Worm (Caenorhabditis elegans) whole organism, L4/young adult: ENCODE measurements around the gene fbxb-40.

Experiments used
- W03F9.2 ChIP-seq: fragments of 150-350 bp; optimal IDR thresholded peaks from 2 replicates; lab custom pipeline; 2014; ENCODE audit warnings: missing biosample characterization, missing genetic modification characterization
- dao-5 ChIP-seq: sonication (generic microtip); optimal IDR thresholded peaks from 2 replicates; lab custom pipeline; 2016; ENCODE audit warnings: missing genotype, missing genetic modification characterization, moderate library complexity, missing compliant biosample characterization
- him-1 ChIP-seq: sonication (generic microtip); optimal IDR thresholded peaks from 2 replicates; lab custom pipeline; 2016; ENCODE audit warnings: missing genotype, missing genetic modification reagents, missing genetic modification characterization, missing compliant biosample characterization

fbxb-40 gene

DNA sequence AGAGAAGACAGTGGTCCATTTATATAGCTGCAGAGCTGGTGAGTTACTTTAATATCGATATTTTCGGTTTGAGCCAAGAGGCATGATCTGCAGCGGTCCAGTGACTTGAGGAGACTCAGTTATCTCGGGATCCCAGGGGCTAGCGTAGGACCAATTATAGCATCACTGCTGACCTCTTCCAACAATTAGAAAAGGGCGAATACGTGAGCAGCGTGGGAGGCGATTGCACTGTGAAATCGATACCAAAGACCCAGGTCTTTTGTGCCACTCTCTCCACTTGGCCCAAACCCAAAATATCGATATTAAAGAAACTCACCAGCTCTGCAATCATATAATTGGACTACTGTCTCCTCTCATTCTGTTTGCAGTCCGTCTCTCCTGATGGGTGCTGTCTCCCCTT, at the start of gene fbxb-40:
Gene fbxb-40 (minus strand): TSS at position 101 of the 400 bp plus-strand sequence.
- TF ChIP-seq dao-5 (tag; lab: Kevin White, UChicago) (no peak), him-1 (tag; lab: Kevin White, UChicago) (no peak), W03F9.2 (tag; lab: Kevin White, UChicago) (no peak)

DNA sequence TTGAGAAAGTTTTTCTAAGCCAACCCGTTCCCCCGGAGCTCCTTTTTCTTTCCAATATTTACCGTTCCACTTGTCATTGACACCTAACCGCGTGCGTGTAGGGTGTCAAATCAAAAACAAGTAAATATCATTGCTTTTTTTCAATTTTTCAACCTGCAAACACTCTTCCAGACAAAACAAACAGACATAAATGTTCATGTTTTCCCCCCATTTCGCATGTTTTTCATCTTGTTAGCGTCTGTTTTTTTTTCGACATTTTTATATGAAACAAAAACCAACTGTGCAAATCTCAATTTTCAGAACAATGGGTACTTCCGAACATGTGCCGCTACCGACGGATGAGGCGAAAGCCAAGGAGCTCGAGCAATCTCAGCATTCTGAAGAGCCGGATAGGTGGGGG, 42.0 kb upstream of the fbxb-40 start, which contains the start of gene snf-3:
Gene snf-3 (plus strand): TSS at position 301 of the 400 bp plus-strand sequence.
- no peak for TF ChIP-seq W03F9.2 (tag; lab: Kevin White, UChicago)

DNA sequence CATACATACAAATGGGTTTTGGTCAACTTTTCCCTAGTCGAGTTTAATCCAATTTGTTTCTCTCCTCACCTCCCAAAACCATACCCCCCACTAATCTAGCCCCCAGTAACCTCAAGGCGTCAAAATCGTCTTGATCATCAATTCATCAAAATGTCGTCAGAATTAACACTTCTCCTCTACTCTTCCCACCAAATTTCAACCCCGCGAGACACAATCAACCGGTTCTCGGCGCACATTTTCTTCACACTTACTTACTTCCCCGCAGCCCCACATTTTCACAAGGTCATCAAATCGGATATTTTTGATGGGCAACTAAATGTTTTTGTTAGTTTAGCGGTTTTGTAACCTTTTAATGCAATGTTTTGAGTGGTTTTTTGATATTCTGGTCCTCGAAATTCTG, 41.0 kb upstream of the fbxb-40 start:
- TF ChIP-seq dao-5 (tag; lab: Kevin White, UChicago) = no peak
- no peak for TF ChIP-seq W03F9.2 (tag; lab: Kevin White, UChicago)
- no peak for TF ChIP-seq him-1 (tag; lab: Kevin White, UChicago)

DNA sequence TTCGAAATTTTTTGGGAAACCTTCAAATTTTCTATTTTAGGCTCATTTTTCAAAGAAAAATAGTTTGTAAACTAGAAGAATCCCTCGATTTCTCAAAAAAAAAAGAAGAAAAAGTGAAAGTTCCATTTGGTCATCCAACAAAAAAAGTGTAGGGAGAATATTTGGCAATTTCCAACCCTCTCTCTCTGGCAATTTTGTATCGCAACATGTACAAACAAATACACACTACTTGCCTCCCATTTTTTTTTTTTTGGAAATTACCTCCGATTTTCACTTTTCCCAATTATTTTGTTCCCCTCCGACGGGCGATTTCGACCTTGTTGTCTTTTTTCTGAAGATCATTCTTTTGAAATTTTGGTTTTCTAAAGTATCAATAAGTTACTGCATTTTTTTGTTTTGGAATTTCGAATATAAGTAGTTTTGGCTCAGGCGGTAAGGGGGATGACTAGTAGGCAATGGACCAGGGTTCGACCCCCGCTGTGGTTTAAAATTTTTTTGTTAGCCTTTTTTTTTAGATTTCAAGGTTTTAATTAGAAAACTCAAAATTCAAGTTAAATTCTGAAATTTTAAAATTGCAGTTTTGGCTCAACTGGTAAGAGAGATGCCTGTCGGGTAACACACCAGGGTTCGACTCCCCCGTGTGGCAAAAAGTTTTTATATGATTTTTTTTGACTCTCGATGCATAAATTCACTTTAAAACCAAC, 38.9 kb upstream of the fbxb-40 start:
- TF ChIP-seq W03F9.2 (tag; lab: Kevin White, UChicago) = no peak
- no peak for TF ChIP-seq dao-5 (tag; lab: Kevin White, UChicago)
- TF ChIP-seq him-1 (tag; lab: Kevin White, UChicago) = no peak

DNA sequence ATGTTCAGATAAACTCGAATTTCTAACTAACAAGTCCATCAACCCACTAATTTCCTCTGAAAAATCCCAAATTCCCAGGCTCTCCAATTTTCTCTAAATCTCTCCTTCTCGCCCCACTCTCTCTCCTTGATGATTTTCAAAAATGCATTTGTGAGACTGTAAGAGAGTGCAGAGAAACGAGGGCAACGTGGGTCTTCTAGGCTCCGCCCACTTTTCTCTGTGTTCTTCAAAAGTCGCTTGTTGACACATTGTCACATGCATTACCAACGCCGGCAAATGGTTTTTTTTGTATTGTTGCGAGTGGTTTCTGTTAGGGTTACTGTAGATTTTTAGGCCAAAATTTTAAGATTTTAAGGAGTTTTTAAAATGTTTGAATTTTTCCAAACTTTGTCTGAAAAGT, 36.7 kb upstream of the fbxb-40 start:
- no peak for TF ChIP-seq dao-5 (tag; lab: Kevin White, UChicago)
- TF ChIP-seq W03F9.2 (tag; lab: Kevin White, UChicago) = no peak
- no peak for TF ChIP-seq him-1 (tag; lab: Kevin White, UChicago)

DNA sequence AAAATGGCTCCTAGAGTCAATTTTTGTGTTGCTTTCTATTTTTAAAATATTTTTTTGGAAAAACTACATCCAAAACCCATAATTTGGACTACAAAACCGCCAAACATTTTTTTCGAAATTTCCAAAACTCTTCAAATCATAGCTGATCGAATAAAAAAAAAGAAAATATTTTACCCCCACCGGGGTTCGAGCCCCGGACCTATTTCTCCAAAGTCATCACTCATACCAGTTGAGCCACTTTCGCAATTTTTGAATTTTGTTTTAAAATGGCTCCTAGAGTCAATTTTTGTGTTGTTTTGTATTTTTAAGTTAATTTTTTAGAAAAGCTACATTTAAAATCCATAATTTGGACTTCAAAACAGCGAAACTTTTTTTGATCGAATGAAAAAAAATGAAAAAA, 35.8 kb upstream of the fbxb-40 start:
- TF ChIP-seq him-1 (tag; lab: Kevin White, UChicago) (no peak), W03F9.2 (tag; lab: Kevin White, UChicago) (no peak), dao-5 (tag; lab: Kevin White, UChicago) (no peak)

DNA sequence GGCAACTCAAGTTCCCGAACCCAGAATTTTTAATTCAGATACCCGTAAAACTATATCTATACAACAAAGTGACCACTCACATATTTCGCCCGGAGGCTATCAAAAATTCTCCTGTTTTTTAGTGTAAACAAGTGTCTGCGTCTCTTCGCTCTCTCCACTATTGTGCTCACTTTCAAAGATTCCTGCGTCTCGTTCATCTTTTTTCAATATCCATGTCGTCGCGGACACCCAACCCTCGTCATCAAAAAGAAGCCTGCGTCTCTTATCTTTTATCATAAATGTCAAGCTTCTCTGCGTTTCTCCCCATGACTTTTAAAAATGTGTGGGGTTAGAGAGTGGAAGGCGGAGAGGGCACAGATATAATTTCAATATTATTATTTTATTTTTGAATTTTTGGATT, 35.1 kb upstream of the fbxb-40 start:
- TF ChIP-seq dao-5 (tag; lab: Kevin White, UChicago) (no peak), W03F9.2 (tag; lab: Kevin White, UChicago) (no peak), him-1 (tag; lab: Kevin White, UChicago) (no peak)

DNA sequence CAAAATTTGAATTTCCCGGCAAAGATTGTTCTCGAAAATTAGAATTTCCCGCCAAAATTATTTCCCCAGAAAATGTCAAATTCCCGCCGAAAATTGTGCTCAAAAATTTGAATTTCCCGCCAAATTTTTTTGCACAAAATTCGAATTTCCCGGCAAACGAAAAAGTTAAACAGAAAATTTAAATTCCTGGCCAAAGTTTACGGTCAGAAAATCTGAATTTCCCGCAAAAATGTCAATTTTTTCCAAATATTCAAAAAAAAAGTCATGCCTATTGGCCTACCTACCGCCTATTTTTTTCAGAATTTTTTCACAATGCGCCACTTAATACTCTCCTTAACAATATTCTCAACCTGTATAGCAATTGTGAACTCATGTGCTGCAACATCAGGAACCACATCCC, 33.1 kb upstream of the fbxb-40 start, which contains the start of gene K02E7.1:
Gene K02E7.1 (plus strand): TSS at position 301 of the 400 bp plus-strand sequence.
- no peak for TF ChIP-seq W03F9.2 (tag; lab: Kevin White, UChicago)
- TF ChIP-seq dao-5 (tag; lab: Kevin White, UChicago) = no peak
- TF ChIP-seq him-1 (tag; lab: Kevin White, UChicago) = no peak

DNA sequence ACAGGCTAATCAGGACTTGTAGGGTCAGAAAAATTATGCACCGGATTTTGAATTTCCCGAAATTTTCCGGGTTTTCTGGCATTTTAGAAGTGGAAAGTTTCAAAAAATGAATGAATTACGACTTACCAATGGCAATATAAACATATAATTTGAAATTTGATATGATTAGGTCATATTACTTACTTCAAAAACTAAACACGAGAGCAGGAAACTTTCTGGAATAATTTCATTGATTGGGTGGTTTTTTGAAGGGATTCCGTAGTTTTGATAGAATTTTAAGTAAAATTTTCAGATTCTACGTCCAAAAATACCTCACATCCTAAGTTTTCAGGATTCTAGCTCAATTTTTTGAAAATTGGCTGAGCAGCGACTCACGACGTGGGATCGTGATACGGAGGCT, 25.7 kb upstream of the fbxb-40 start, which contains the start of gene K02E7.11:
Gene K02E7.11 (minus strand): TSS at position 101 of the 400 bp plus-strand sequence.
- no peak for TF ChIP-seq W03F9.2 (tag; lab: Kevin White, UChicago)

DNA sequence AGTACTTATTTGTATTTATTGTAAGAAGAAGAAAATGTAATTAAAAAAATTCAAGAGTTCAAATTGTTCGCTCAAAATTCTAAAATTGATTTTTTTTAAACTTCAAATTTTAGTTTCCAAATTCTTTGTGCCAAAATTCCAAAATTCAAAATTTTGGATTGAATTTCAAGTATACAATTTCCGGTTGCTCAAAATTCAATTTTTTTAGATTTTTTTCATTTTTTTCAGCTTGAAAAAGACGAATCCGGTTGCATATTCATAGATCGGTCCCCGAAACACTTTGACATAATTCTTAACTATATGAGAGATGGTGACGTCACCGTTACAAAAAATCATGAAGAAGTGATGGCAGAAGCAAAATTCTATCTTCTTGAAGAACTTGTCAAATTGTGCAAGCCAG, 22.4 kb upstream of the fbxb-40 start, which contains the start of gene K02E7.4:
Gene K02E7.4 (plus strand): TSS at position 301 of the 400 bp plus-strand sequence.
- TF ChIP-seq him-1 (tag; lab: Kevin White, UChicago) = no peak
- no peak for TF ChIP-seq dao-5 (tag; lab: Kevin White, UChicago)
- no peak for TF ChIP-seq W03F9.2 (tag; lab: Kevin White, UChicago)

DNA sequence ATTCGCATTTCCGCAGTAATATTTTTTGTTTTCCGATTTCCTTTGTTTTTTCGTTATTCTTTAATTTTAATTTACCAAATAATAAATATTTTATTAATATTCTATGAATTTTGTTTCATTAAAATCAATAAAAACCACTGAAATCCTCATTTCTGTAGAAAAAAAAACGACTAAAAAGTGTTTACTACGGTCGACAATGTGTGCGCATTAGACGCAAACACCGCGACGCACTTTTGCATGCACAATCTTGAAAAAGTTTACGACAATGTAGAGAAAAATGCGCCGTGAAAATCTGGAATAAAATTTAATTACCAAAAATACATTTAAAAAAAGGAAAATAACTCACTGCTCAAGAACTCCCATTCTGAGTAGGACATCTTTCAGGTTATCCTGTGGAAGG, 21.7 kb upstream of the fbxb-40 start:
- no peak for TF ChIP-seq dao-5 (tag; lab: Kevin White, UChicago)
- no peak for TF ChIP-seq W03F9.2 (tag; lab: Kevin White, UChicago)
- TF ChIP-seq him-1 (tag; lab: Kevin White, UChicago) = no peak

DNA sequence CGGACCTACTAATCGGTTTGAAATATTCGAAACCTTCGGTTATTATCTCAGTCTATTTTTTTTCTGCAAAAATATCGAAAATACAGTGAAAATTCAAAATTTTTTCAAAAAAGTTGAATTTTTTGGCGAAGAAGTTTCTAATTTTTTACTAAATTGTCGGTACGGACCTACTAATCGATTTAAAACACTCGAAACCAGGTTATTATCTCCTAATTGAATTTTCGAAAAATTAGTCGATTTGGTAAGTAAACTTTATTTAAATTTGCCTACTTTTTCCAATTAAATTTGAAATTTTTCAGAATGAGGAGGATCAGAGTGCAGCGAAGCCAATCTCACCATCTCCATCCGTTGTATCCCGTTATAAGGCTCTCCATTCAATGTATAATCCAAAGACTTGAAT, 21.1 kb upstream of the fbxb-40 start, which contains the start of gene K02E7.12:
Gene K02E7.12 (plus strand): TSS at position 301 of the 400 bp plus-strand sequence.
- TF ChIP-seq dao-5 (tag; lab: Kevin White, UChicago) = no peak
- no peak for TF ChIP-seq him-1 (tag; lab: Kevin White, UChicago)
- TF ChIP-seq W03F9.2 (tag; lab: Kevin White, UChicago) = no peak

DNA sequence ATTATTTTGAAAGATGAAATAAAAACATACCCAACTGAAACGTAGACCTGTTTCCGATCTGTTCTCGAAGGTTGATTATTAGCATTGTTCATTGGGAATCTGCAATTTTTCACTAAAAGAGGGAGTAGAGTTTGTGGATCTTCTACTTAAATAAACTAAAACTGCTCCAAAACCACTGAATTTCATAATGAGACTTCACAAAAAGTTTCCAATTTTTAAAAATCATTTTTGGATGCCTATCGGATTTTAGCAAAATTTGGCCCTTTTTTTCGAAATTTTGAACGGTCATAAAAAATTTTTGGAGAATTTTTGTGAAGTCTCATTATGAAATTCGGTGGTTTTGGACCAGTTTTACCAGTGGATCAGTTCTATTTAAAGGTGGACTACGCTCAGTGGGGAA, 17.2 kb upstream of the fbxb-40 start, which contains the start of gene K02E7.10:
Gene K02E7.10 (minus strand): TSS at position 101 of the 400 bp plus-strand sequence.
- no peak for TF ChIP-seq him-1 (tag; lab: Kevin White, UChicago)
- no peak for TF ChIP-seq dao-5 (tag; lab: Kevin White, UChicago)
- TF ChIP-seq W03F9.2 (tag; lab: Kevin White, UChicago) = no peak

DNA sequence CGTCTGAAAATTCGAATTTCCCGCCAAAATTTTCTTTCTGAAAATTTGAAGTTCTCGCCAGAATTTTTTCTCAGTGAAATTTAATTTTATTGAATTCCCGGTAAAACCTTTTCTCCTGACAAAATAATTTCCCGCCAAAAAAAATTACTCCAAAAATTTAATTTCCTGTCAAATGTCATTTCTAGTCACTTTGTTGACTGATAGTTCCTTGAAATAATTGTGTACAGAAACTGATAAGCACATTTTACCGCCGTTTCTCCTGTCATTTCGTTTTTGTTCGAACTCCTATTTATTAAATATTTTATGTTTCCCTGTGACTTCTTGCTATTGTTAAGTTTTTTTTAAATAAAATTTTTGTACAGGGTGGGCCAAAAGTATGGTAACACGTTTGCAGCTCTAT, 14.2 kb upstream of the fbxb-40 start:
- TF ChIP-seq dao-5 (tag; lab: Kevin White, UChicago) = no peak
- TF ChIP-seq W03F9.2 (tag; lab: Kevin White, UChicago) = no peak
- no peak for TF ChIP-seq him-1 (tag; lab: Kevin White, UChicago)
